In genomic region chrX:18407394-18407721, dm6 we compare ENCODE assay signal across 1 fruit fly cellular context.
TF ChIP-seq lines count a peak whose summit lies in the region.

No protein-coding gene starts in this region.

TF ChIP-seq in whole organism, embryonic, 481 proteins besides CTCF, POLR2A, EP300 and RAD21 (continued from another document):
- TF ChIP-seq CG12769 (tag; optimal IDR thresholded peaks at IDR 0.05; lab: Kevin White, UChicago) (peak; percentile 6), dpn (GFP tag; optimal IDR thresholded peaks at IDR 0.05; lab: Kevin White, UChicago) (peak in 1 of 2 experiments; percentile 39), nmo (GFP tag; optimal IDR thresholded peaks at IDR 0.05; lab: Kevin White, UChicago) (peak; percentile 5), CG1792 (GFP tag; optimal IDR thresholded peaks at IDR 0.05; lab: Kevin White, UChicago) (peak; percentile 6), lilli (GFP tag; optimal IDR thresholded peaks at IDR 0.05; lab: Kevin White, UChicago) (peak; percentile 13), Scr (GFP tag; IDR thresholded peaks at IDR 0.05; lab: Robert Waterston, UW; ENCODE audit: partially characterized antibody) (no peak), CG6813 (GFP tag; optimal IDR thresholded peaks at IDR 0.05; lab: Kevin White, UChicago) (peak; percentile 33), Pdp1 (GFP tag; optimal IDR thresholded peaks at IDR 0.05; lab: Kevin White, UChicago) (peak in 1 of 2 experiments; percentile 31), schlank (tag; optimal IDR thresholded peaks at IDR 0.05; lab: Kevin White, UChicago) (peak; percentile 15), CG3847 (GFP tag; IDR thresholded peaks at IDR 0.05; lab: Robert Waterston, UW) (peak; percentile 12; the same call in 1 of the 2 replicates), CG2120 (GFP tag; optimal IDR thresholded peaks at IDR 0.05; lab: Kevin White, UChicago) (peak; percentile 63), Sox102F (GFP tag; optimal IDR thresholded peaks at IDR 0.05; lab: Kevin White, UChicago) (peak; percentile 48), HLH54F (GFP tag; optimal IDR thresholded peaks at IDR 0.05; lab: Kevin White, UChicago) (no peak), pros (GFP tag; optimal IDR thresholded peaks at IDR 0.05; lab: Kevin White, UChicago) (no peak), CG9817 (tag; optimal IDR thresholded peaks at IDR 0.05; lab: Kevin White, UChicago) (peak; percentile 9), fd96Cb (tag; optimal IDR thresholded peaks at IDR 0.05; lab: Kevin White, UChicago) (no peak), CG30403 (GFP tag; optimal IDR thresholded peaks at IDR 0.05; lab: Kevin White, UChicago) (peak; percentile 10), CG2712 (tag; optimal IDR thresholded peaks at IDR 0.05; lab: Kevin White, UChicago) (peak; percentile 10), CG7556 (GFP tag; optimal IDR thresholded peaks at IDR 0.05; lab: Kevin White, UChicago) (no peak), Ets65A (GFP tag; lab: Kevin White, UChicago) (peak; percentile 82), CG8359 (GFP tag; optimal IDR thresholded peaks at IDR 0.05; lab: Kevin White, UChicago; ENCODE audit: borderline replicate concordance) (no peak), CG8388 (GFP tag; optimal IDR thresholded peaks at IDR 0.05; lab: Kevin White, UChicago) (peak; percentile 2), Fer3 (tag; optimal IDR thresholded peaks at IDR 0.05; lab: Kevin White, UChicago) (peak; percentile 18), HmgZ (tag; optimal IDR thresholded peaks at IDR 0.05; lab: Kevin White, UChicago) (peak; percentile 5), MBD-R2 (GFP tag; IDR thresholded peaks at IDR 0.05; lab: Robert Waterston, UW) (peak; percentile 20; the same call in 1 of the 2 replicates), pho (GFP tag; optimal IDR thresholded peaks at IDR 0.05; lab: Kevin White, UChicago) (peak; percentile 31), gem (tag; optimal IDR thresholded peaks at IDR 0.05; lab: Kevin White, UChicago) (peak; percentile 61), CG3726 (GFP tag; IDR thresholded peaks at IDR 0.05; lab: Robert Waterston, UW) (no peak), pnt (GFP tag; optimal IDR thresholded peaks at IDR 0.05; lab: Kevin White, UChicago) (no peak), esg (GFP tag; conservative IDR thresholded peaks at IDR 0.05; lab: Robert Waterston, UW) (peak; percentile 16; the same call in 1 of the 2 replicates), CG10209 (GFP tag; optimal IDR thresholded peaks at IDR 0.05; lab: Kevin White, UChicago) (no peak), CG17328 (GFP tag; IDR thresholded peaks at IDR 0.05; lab: Robert Waterston, UW) (peak; percentile 32; the same call in 1 of the 2 replicates), CG8290 (GFP tag; optimal IDR thresholded peaks at IDR 0.05; lab: Kevin White, UChicago) (no peak), CG8290 (tag; optimal IDR thresholded peaks at IDR 0.05; lab: Kevin White, UChicago) (peak in 1 of 2 experiments; percentile 3), CG9609 (GFP tag; optimal IDR thresholded peaks at IDR 0.05; lab: Kevin White, UChicago) (peak; percentile 1), Elba2 (GFP tag; optimal IDR thresholded peaks at IDR 0.05; lab: Kevin White, UChicago) (no peak), sob (GFP tag; IDR thresholded peaks at IDR 0.05; lab: Robert Waterston, UW) (peak; percentile 25; the same call in 1 of the 2 replicates), Fer1 (GFP tag; optimal IDR thresholded peaks at IDR 0.05; lab: Kevin White, UChicago) (peak; percentile 4), mam (GFP tag; optimal IDR thresholded peaks at IDR 0.05; lab: Kevin White, UChicago) (peak; percentile 12), bsh (GFP tag; optimal IDR thresholded peaks at IDR 0.05; lab: Kevin White, UChicago) (peak in 1 of 2 experiments; percentile 20), dysf (GFP tag; IDR thresholded peaks at IDR 0.05; lab: Robert Waterston, UW) (peak; percentile 6; the same call in 1 of the 3 replicates), CG11504 (tag; optimal IDR thresholded peaks at IDR 0.05; lab: Kevin White, UChicago) (peak; percentile 47), seq (GFP tag; IDR thresholded peaks at IDR 0.05; lab: Robert Waterston, UW) (no peak), CG2116 (GFP tag; optimal IDR thresholded peaks at IDR 0.05; lab: Kevin White, UChicago) (peak; percentile 4), bab2 (GFP tag; optimal IDR thresholded peaks at IDR 0.05; lab: Kevin White, UChicago) (peak; percentile 35), Blimp-1 (GFP tag; optimal IDR thresholded peaks at IDR 0.05; lab: Kevin White, UChicago) (peak; percentile 7), CG9797 (GFP tag; optimal IDR thresholded peaks at IDR 0.05; lab: Kevin White, UChicago) (no peak), dmrt99B (tag; optimal IDR thresholded peaks at IDR 0.05; lab: Kevin White, UChicago) (peak; percentile 26), bcd (GFP tag; optimal IDR thresholded peaks at IDR 0.05; lab: Kevin White, UChicago) (peak; percentile 2), CG15269 (tag; optimal IDR thresholded peaks at IDR 0.05; lab: Kevin White, UChicago) (peak; percentile 46), lab (GFP tag; optimal IDR thresholded peaks at IDR 0.05; lab: Kevin White, UChicago) (peak; percentile 27), Hr51 (GFP tag; optimal IDR thresholded peaks at IDR 0.05; lab: Kevin White, UChicago) (peak in 1 of 2 experiments; percentile 32), CG3281 (GFP tag; optimal IDR thresholded peaks at IDR 0.05; lab: Kevin White, UChicago) (peak; percentile 21), PHDP (tag; optimal IDR thresholded peaks at IDR 0.05; lab: Kevin White, UChicago) (peak; percentile 54), Med (GFP tag; lab: Kevin White, UChicago) (peak; percentile 41), prd (optimal IDR thresholded peaks at IDR 0.05; lab: Kevin White, UChicago) (no peak), prd (GFP tag; IDR thresholded peaks at IDR 0.05; lab: Robert Waterston, UW) (peak; percentile 33; the same call in 1 of the 3 replicates)
